Worm (Caenorhabditis elegans) whole organism, L3 larva: Measurements from ENCODE around the gene pqn-41.

Source experiments
- R02D3.7 ChIP-seq: fragments of 150-350 bp; optimal IDR thresholded peaks from 2 replicates; lab custom pipeline; 2014; ENCODE audit warnings: missing biosample characterization, missing genetic modification characterization
- ZK546.5 ChIP-seq: sonication (generic microtip); optimal IDR thresholded peaks from 2 replicates; lab custom pipeline; 2017; ENCODE audit warnings: missing biosample characterization, missing genetic modification characterization
- ama-1 ChIP-seq: fragments of 150-350 bp; optimal IDR thresholded peaks from 2 replicates; lab custom pipeline; 2018
- ceh-16 ChIP-seq: sonication (generic microtip); optimal IDR thresholded peaks from 2 replicates; lab custom pipeline; 2017; ENCODE audit warnings: missing biosample characterization, missing genetic modification characterization
- ceh-28 ChIP-seq: fragments of 150-350 bp; optimal IDR thresholded peaks from 2 replicates; lab custom pipeline; 2014; ENCODE audit warnings: missing biosample characterization, missing genetic modification reagents, missing genetic modification characterization
- ceh-82 ChIP-seq: fragments of 150-350 bp; optimal IDR thresholded peaks from 2 replicates; lab custom pipeline; 2014; ENCODE audit warnings: missing biosample characterization, missing genetic modification characterization
- ceh-9 ChIP-seq: sonication (generic microtip); optimal IDR thresholded peaks from 2 replicates; lab custom pipeline; 2018; ENCODE audit warnings: missing biosample characterization, missing genetic modification characterization
- daf-12 ChIP-seq: fragments of 150-350 bp; optimal IDR thresholded peaks from 2 replicates; lab custom pipeline; 2014; ENCODE audit warnings: missing biosample characterization, missing genetic modification reagents, missing genetic modification characterization
- egl-27 ChIP-seq: sonication (generic microtip); optimal IDR thresholded peaks from 4 replicates; lab custom pipeline; 2017; ENCODE audit warnings: missing biosample characterization, missing genetic modification reagents, missing genetic modification characterization
- egl-5 ChIP-seq: fragments of 150-350 bp; optimal IDR thresholded peaks from 2 replicates; lab custom pipeline; 2017; ENCODE audit warnings: missing biosample characterization, missing genetic modification reagents, missing genetic modification characterization, inconsistent platforms
- elt-1 ChIP-seq: fragments of 150-350 bp; optimal IDR thresholded peaks from 2 replicates; lab custom pipeline; 2014; ENCODE audit warnings: missing biosample characterization, missing genetic modification characterization
- elt-2 ChIP-seq: sonication (generic microtip); optimal IDR thresholded peaks from 2 replicates; lab custom pipeline; 2016; ENCODE audit warnings: missing genetic modification reagents, mild to moderate bottlenecking, missing genetic modification characterization, missing compliant biosample characterization
- elt-3 ChIP-seq, 3 experiments: fragments of 150-350 bp in 1 of 3; sonication (generic microtip) in 2 of 3; optimal IDR thresholded peaks; 2 replicates in 2 of 3; 4 replicates in 1 of 3; lab custom pipeline; 2014 to 2017; ENCODE audit warnings: missing biosample characterization in 3 of 3, missing genetic modification characterization in 3 of 3
- eor-1 ChIP-seq, 2 experiments: fragments of 150-350 bp; optimal IDR thresholded peaks; 2 replicates each; lab custom pipeline; 2014 to 2018; ENCODE audit warnings: missing biosample characterization in 2 of 2, missing genetic modification characterization in 2 of 2
- fkh-10 ChIP-seq: sonication (generic microtip); optimal IDR thresholded peaks from 2 replicates; lab custom pipeline; 2017; ENCODE audit warnings: missing biosample characterization, missing genetic modification reagents, missing genetic modification characterization
- fkh-2 ChIP-seq: fragments of 150-350 bp; optimal IDR thresholded peaks from 2 replicates; lab custom pipeline; 2014; ENCODE audit warnings: missing biosample characterization, missing genetic modification reagents, missing genetic modification characterization
- fos-1 ChIP-seq: fragments of 150-350 bp; optimal IDR thresholded peaks from 2 replicates; lab custom pipeline; 2014; ENCODE audit warnings: missing biosample characterization, missing genetic modification characterization
- hmg-11 ChIP-seq: sonication (generic microtip); optimal IDR thresholded peaks from 2 replicates; lab custom pipeline; 2016; ENCODE audit warnings: missing genetic modification characterization, missing compliant biosample characterization
- jun-1 ChIP-seq: fragments of 150-350 bp; optimal IDR thresholded peaks from 2 replicates; lab custom pipeline; 2014; ENCODE audit warnings: missing biosample characterization, missing genetic modification reagents, missing genetic modification characterization
- lin-15B ChIP-seq: fragments of 150-350 bp; optimal IDR thresholded peaks from 2 replicates; lab custom pipeline; 2014; ENCODE audit warnings: missing biosample characterization, missing genetic modification characterization
- lin-39 ChIP-seq: fragments of 150-350 bp; optimal IDR thresholded peaks from 2 replicates; lab custom pipeline; 2018; ENCODE audit warnings: missing biosample characterization, missing genetic modification reagents, missing genetic modification characterization
- lsy-12 ChIP-seq: sonication (generic microtip); optimal IDR thresholded peaks from 2 replicates; lab custom pipeline; 2016; ENCODE audit warnings: mild to moderate bottlenecking, missing genetic modification characterization, missing compliant biosample characterization
- nfya-1 ChIP-seq: sonication (generic microtip); optimal IDR thresholded peaks from 2 replicates; lab custom pipeline; 2017; ENCODE audit warnings: missing genetic modification characterization, mild to moderate bottlenecking, missing compliant biosample characterization, antibody characterized with exemption, moderate library complexity; ENCODE audit not compliant: insufficient read depth
- nhr-11 ChIP-seq: fragments of 150-350 bp; optimal IDR thresholded peaks from 2 replicates; lab custom pipeline; 2014; ENCODE audit warnings: missing biosample characterization, missing genetic modification characterization
- nhr-12 ChIP-seq: fragments of 150-350 bp; optimal IDR thresholded peaks from 2 replicates; lab custom pipeline; 2014; ENCODE audit warnings: missing biosample characterization, missing genetic modification characterization
- nhr-23 ChIP-seq: fragments of 150-350 bp; optimal IDR thresholded peaks from 2 replicates; lab custom pipeline; 2014; ENCODE audit warnings: missing biosample characterization, missing genetic modification reagents, missing genetic modification characterization
- nhr-237 ChIP-seq: fragments of 150-350 bp; optimal IDR thresholded peaks from 2 replicates; lab custom pipeline; 2014; ENCODE audit warnings: missing biosample characterization, missing genetic modification characterization
- nhr-25 ChIP-seq: sonication (generic microtip); optimal IDR thresholded peaks from 2 replicates; lab custom pipeline; 2017; ENCODE audit warnings: missing biosample characterization, missing genetic modification characterization
- nhr-28 ChIP-seq: fragments of 150-350 bp; optimal IDR thresholded peaks from 2 replicates; lab custom pipeline; 2014; ENCODE audit warnings: missing biosample characterization, missing genetic modification characterization
- nhr-67 ChIP-seq: fragments of 150-350 bp; optimal IDR thresholded peaks from 2 replicates; lab custom pipeline; 2014; ENCODE audit warnings: missing biosample characterization, missing genetic modification characterization
- nhr-76 ChIP-seq: fragments of 150-350 bp; sonication (generic microtip); optimal IDR thresholded peaks from 5 replicates; lab custom pipeline; 2014; ENCODE audit warnings: missing biosample characterization, missing genetic modification characterization
- nhr-77 ChIP-seq: fragments of 150-350 bp; optimal IDR thresholded peaks from 2 replicates; lab custom pipeline; 2014; ENCODE audit warnings: missing biosample characterization, missing genetic modification characterization
- pqm-1 ChIP-seq: fragments of 150-350 bp; optimal IDR thresholded peaks from 2 replicates; lab custom pipeline; 2017; ENCODE audit warnings: missing biosample characterization, missing genetic modification characterization, inconsistent platforms
- sea-2 ChIP-seq: fragments of 150-350 bp; sonication (generic microtip); optimal IDR thresholded peaks from 4 replicates; lab custom pipeline; 2014; ENCODE audit warnings: missing biosample characterization, missing genetic modification reagents, missing genetic modification characterization
- skn-1 ChIP-seq: fragments of 150-350 bp; optimal IDR thresholded peaks from 2 replicates; lab custom pipeline; 2014; ENCODE audit warnings: missing biosample characterization, missing genetic modification characterization
- unc-62 ChIP-seq: fragments of 150-350 bp; sonication (generic microtip); optimal IDR thresholded peaks from 4 replicates; lab custom pipeline; 2014; ENCODE audit warnings: missing biosample characterization, missing genetic modification reagents, missing genetic modification characterization
- zag-1 ChIP-seq: fragments of 150-350 bp; optimal IDR thresholded peaks from 2 replicates; lab custom pipeline; 2014; ENCODE audit warnings: missing biosample characterization, missing genetic modification characterization

pqn-41 gene

ce11 chrIII:1932018-1932417 lies 26.3 kb downstream of the pqn-41 start:
- TF ChIP-seq fkh-10 (GFP tag; lab: Kevin White, UChicago) (no peak), jun-1 (tag; lab: Kevin White, UChicago) (no peak), ceh-82 (no peak), nhr-77 (no peak), nhr-67 (tag; lab: Kevin White, UChicago) (no peak), unc-62 (GFP tag; lab: Kevin White, UChicago) (no peak), fos-1 (tag; lab: Kevin White, UChicago) (no peak), eor-1 (tag; optimal IDR thresholded peaks at IDR 0.05; lab: Kevin White, UChicago) (no peak), ZK546.5 (tag; lab: Kevin White, UChicago) (no peak), fkh-2 (tag; lab: Kevin White, UChicago) (no peak), nfya-1 (tag; lab: Kevin White, UChicago) (no peak), daf-12 (tag; lab: Kevin White, UChicago) (no peak), zag-1 (tag; lab: Kevin White, UChicago) (no peak), nhr-237 (tag; lab: Kevin White, UChicago) (no peak), elt-1 (no peak), pqm-1 (tag; lab: Kevin White, UChicago) (no peak), ceh-9 (no peak), R02D3.7 (no peak), nhr-28 (no peak), sea-2 (no peak)

- no peak for TF ChIP-seq ceh-9
- no peak for TF ChIP-seq fos-1 (tag; lab: Kevin White, UChicago)
- no peak for TF ChIP-seq fkh-10 (GFP tag; lab: Kevin White, UChicago)
- no peak for TF ChIP-seq elt-3 (tag; optimal IDR thresholded peaks at IDR 0.05; lab: Kevin White, UChicago)
- TF ChIP-seq nhr-11 (tag; lab: Kevin White, UChicago), result no peak
- no peak for TF ChIP-seq nhr-76 (tag; lab: Kevin White, UChicago)
- TF ChIP-seq ceh-82, result no peak
- TF ChIP-seq nhr-237 (tag; lab: Kevin White, UChicago), result no peak
- no peak for TF ChIP-seq nhr-12
- no peak for TF ChIP-seq egl-27 (tag; lab: Kevin White, UChicago)
Measured at ce11 chrIII:1934141-1934540, 28.4 kb downstream of the pqn-41 start.

ce11 chrIII:1937879-1938438 lies 32.2 kb downstream of the pqn-41 start:
- no peak for TF ChIP-seq lin-15B
- TF ChIP-seq ceh-16 (tag; lab: Kevin White, UChicago), result no peak
- TF ChIP-seq elt-2 (tag; lab: Kevin White, UChicago), result no peak
- TF ChIP-seq egl-27 (tag; lab: Kevin White, UChicago), result no peak
- no peak for TF ChIP-seq egl-5 (tag; lab: Kevin White, UChicago)
- no peak for TF ChIP-seq hmg-11
- no peak for TF ChIP-seq nhr-25 (tag; lab: Kevin White, UChicago)
- TF ChIP-seq elt-1, result no peak
- TF ChIP-seq nhr-77, result no peak
- TF ChIP-seq lsy-12, result no peak
- no peak for TF ChIP-seq nhr-67 (tag; lab: Kevin White, UChicago)
- TF ChIP-seq, all 47 proteins: peak for 0

- TF ChIP-seq ama-1 (lab: Kevin White, UChicago) (no peak), ceh-28 (tag; lab: Kevin White, UChicago) (peak; percentile 96)
- TF ChIP-seq, all 47 proteins: peak for 1
Measured at ce11 chrIII:1938712-1939624, 33.2 kb downstream of the pqn-41 start.

- TF ChIP-seq lin-39 (tag; lab: Kevin White, UChicago) (no peak), nhr-23 (no peak), elt-1 (no peak), skn-1 (no peak), ceh-16 (tag; lab: Kevin White, UChicago) (no peak), ceh-82 (no peak)
Measured at ce11 chrIII:1939625-1939988, 33.8 kb downstream of the pqn-41 start.
